Fruit fly (Drosophila melanogaster): ENCODE data around the gene Grl36b.

The Grl36b gene

DNA sequence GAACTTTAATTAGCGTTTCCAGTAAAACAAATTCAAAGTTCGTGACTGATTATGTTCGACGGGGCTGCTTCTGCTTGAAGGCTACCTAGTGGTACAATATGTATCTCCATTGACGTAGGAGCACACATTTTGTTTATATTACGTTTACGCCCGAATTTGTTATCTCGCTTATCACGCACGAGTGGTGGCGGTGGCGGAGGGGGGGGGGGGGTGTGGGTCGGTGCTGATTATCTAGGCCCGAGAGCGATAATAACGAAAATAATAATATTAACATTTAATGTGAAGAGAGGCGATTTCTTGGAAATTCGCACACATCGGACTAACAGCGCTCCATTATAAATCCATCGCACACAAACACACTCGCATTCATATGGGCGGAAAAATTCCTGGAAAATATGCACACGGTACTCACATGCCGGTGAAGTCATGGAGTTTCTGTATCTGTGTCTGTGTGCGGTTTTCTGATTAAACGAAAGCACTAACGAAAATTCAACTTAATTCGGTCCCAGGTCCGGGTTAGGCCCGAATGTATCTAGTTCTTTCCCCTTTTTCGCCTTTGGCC lies 22.0 kb upstream of the Grl36b start (continued):
- peak; percentile 49 for TF ChIP-seq Vsx1 (GFP tag; optimal IDR thresholded peaks at IDR 0.05)
- no peak for TF ChIP-seq ems (GFP tag; optimal IDR thresholded peaks at IDR 0.05)
- TF ChIP-seq abd-A (tag; optimal IDR thresholded peaks at IDR 0.05): no peak

DNA sequence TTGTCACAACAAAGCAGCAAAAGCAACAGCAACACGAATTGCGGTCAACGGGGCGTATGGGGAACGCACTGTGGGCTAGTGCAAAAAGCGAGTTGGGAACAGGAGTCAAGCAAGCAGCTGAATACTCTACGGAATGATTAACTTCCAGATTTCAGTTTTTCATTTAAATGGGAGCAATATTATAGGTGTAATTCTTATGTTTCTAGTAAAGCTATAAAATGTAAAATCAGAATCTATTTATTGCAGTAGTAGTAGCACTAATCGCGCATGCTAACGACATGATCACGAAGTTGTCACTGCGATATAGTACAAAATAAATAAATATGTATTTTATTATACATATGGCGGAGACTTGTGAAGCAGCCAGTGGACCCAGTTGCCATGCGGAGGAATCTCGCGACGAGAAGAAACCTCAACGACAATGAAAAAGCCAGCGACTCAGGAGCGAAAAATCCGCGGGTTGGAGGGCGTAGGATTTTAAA lies 21.1 kb upstream of the Grl36b start:
- TF ChIP-seq sens (GFP tag) (peak; percentile 57), Ets65A (GFP tag) (peak; percentile 27), CG2678 (tag; optimal IDR thresholded peaks at IDR 0.05) (peak; percentile 1), bsh (GFP tag; optimal IDR thresholded peaks at IDR 0.05) (peak in 1 of 2 experiments; percentile 60), vfl (GFP tag; optimal IDR thresholded peaks at IDR 0.05) (peak; percentile 15), D19A (tag; optimal IDR thresholded peaks at IDR 0.05) (peak; percentile 65), CG7372 (GFP tag; IDR thresholded peaks at IDR 0.05) (peak; percentile 59; the same call in 1 of the 2 replicates), CG2202 (tag; optimal IDR thresholded peaks at IDR 0.05) (no peak), Med (GFP tag) (peak; percentile 59), CG14441 (GFP tag; IDR thresholded peaks at IDR 0.05) (0 out of 2 replicates have a peak, but pooled peaks have one; percentile 12), vvl (GFP tag; IDR thresholded peaks at IDR 0.05) (peak; percentile 15; the same call in 1 of the 2 replicates), dysf (GFP tag; IDR thresholded peaks at IDR 0.05) (0 out of 3 replicates have a peak, but pooled peaks have one; percentile 11), nom (GFP tag; optimal IDR thresholded peaks at IDR 0.05) (peak; percentile 35), CG10366 (GFP tag; IDR thresholded peaks at IDR 0.05) (no peak), lbe (GFP tag; optimal IDR thresholded peaks at IDR 0.05) (peak; percentile 35), kni (GFP tag; optimal IDR thresholded peaks at IDR 0.05) (no peak), Awh (GFP tag; IDR thresholded peaks at IDR 0.05) (no peak), Rfx (GFP tag; IDR thresholded peaks at IDR 0.05) (no peak)

DNA sequence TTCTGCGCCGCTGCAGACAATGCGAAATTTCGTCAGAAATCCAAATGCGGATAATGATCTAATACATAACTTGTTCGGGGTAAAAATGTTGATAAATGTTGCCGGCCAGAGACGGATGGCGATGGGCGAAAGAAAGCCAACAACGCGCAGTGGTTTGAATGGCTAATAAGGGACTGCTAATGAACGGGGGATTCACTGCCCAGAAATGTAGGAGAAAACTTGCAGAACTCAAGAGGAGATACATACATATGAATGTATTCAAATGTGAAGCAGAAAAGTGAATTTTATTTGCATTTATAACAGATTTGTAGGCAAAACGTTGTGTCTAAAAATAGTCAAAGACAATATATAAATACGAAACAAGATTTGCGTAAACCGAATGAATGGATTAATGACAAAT lies 20.3 kb upstream of the Grl36b start:
- TF ChIP-seq Hand (GFP tag; optimal IDR thresholded peaks at IDR 0.05) (no peak), vvl (GFP tag; IDR thresholded peaks at IDR 0.05) (peak; percentile 57), Doc3 (GFP tag; IDR thresholded peaks at IDR 0.05; ENCODE audit: partially characterized antibody) (no peak), sens-2 (GFP tag; IDR thresholded peaks at IDR 0.05) (0 out of 2 replicates have a peak, but pooled peaks have one; percentile 14), chn (GFP tag; optimal IDR thresholded peaks at IDR 0.05) (no peak)

DNA sequence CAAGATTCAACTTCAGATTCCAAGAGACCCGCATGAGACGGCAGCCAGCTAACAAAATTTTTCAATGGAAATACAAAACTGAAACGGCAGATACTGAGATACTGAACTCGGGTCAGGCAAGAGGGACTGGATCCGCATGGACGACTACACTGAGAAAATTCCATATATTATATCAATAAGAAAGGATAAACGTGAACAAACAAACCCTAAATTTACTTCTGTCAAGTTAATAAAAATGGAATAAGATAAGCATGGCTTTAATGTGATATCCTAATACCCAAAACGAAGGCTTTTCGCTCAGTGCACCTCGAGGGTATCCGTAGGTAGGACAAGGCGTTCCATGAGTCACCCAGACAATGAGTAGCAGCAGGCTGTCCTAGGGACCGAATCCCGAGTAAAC lies 19.7 kb upstream of the Grl36b start:
- peak; percentile 69 for TF ChIP-seq CG32772 (GFP tag; IDR thresholded peaks at IDR 0.05)
- TF ChIP-seq corto (GFP tag; optimal IDR thresholded peaks at IDR 0.05): peak; percentile 90
- TF ChIP-seq pnt (GFP tag; optimal IDR thresholded peaks at IDR 0.05): peak; percentile 87
- peak; percentile 93 for TF ChIP-seq CG17328 (GFP tag; IDR thresholded peaks at IDR 0.05)
- no peak for TF ChIP-seq cwo (GFP tag; optimal IDR thresholded peaks at IDR 0.05)
- peak; percentile 67 for TF ChIP-seq CG15601 (tag; optimal IDR thresholded peaks at IDR 0.05)
- peak; percentile 75 for TF ChIP-seq cato (GFP tag; optimal IDR thresholded peaks at IDR 0.05; ENCODE audit: borderline replicate concordance)
- peak; percentile 79 for TF ChIP-seq CG18764 (GFP tag; optimal IDR thresholded peaks at IDR 0.05)
- TF ChIP-seq ken (GFP tag; IDR thresholded peaks at IDR 0.05): peak; percentile 84
- peak; percentile 67 for TF ChIP-seq CG32767 (GFP tag; IDR thresholded peaks at IDR 0.05)
- peak; percentile 70 for TF ChIP-seq PHDP (tag; optimal IDR thresholded peaks at IDR 0.05)
- no peak for TF ChIP-seq Tbp (GFP tag; optimal IDR thresholded peaks at IDR 0.05)
- peak; percentile 15 for TF ChIP-seq CG7928 (GFP tag; optimal IDR thresholded peaks at IDR 0.05)
- peak; percentile 85 for TF ChIP-seq H2.0 (GFP tag; IDR thresholded peaks at IDR 0.05)
- TF ChIP-seq dmrt99B (tag; optimal IDR thresholded peaks at IDR 0.05): peak; percentile 79
- TF ChIP-seq dmrt11E (tag; optimal IDR thresholded peaks at IDR 0.05): peak; percentile 98
- peak; percentile 73 for TF ChIP-seq ap (GFP tag; IDR thresholded peaks at IDR 0.05)
- no peak for TF ChIP-seq CG10431 (GFP tag; optimal IDR thresholded peaks at IDR 0.05)
- peak; percentile 79; the same call in 1 of the 2 replicates for TF ChIP-seq ranshi (GFP tag; IDR thresholded peaks at IDR 0.05)
- TF ChIP-seq HHEX (GFP tag; optimal IDR thresholded peaks at IDR 0.05): peak; percentile 77
- peak; percentile 96 for TF ChIP-seq zfh1 (GFP tag; IDR thresholded peaks at IDR 0.05)
- TF ChIP-seq crol (GFP tag; IDR thresholded peaks at IDR 0.05): no peak; the same call in 1 of the 2 replicates
